Worm (Caenorhabditis elegans) whole organism, early embryonic: ENCODE data around the gene clec-252.

Experiments used
- F13C5.2 ChIP-seq: sonication (generic microtip); optimal IDR thresholded peaks from 2 replicates; lab custom pipeline; 2017; ENCODE audit warnings: mild to moderate bottlenecking, missing genetic modification characterization, inconsistent platforms, missing compliant biosample characterization
- aly-1 ChIP-seq: sonication (generic microtip); optimal IDR thresholded peaks from 2 replicates; lab custom pipeline; 2016; ENCODE audit warnings: missing genetic modification characterization, missing compliant biosample characterization
- ama-1 ChIP-seq: fragments of 150-350 bp; optimal IDR thresholded peaks from 2 replicates; lab custom pipeline; 2014
- ceh-36 ChIP-seq: sonication (generic microtip); optimal IDR thresholded peaks from 2 replicates; lab custom pipeline; 2016; ENCODE audit warnings: missing genetic modification characterization, inconsistent platforms, missing compliant biosample characterization
- flt-1 ChIP-seq: fragments of 200-800 bp; sonication (Bioruptor generic); IDR thresholded peaks from 2 replicates; pipeline ENCODE4 v1.3.6; 2022; ENCODE audit warnings: missing genetic modification characterization, missing compliant biosample characterization
- hmbx-1 ChIP-seq: sonication (generic microtip); optimal IDR thresholded peaks from 2 replicates; lab custom pipeline; 2016; ENCODE audit warnings: mild to moderate bottlenecking, missing genetic modification characterization, missing compliant biosample characterization
- hmg-4 ChIP-seq: fragments of 200-800 bp; sonication (Bioruptor generic); optimal IDR thresholded peaks from 2 replicates; lab custom pipeline; 2018; ENCODE audit warnings: mild to moderate bottlenecking, missing genetic modification characterization, missing compliant biosample characterization
- hnd-1 ChIP-seq: sonication (generic microtip); optimal IDR thresholded peaks from 2 replicates; lab custom pipeline; 2016; ENCODE audit warnings: missing genetic modification characterization, missing compliant biosample characterization
- pes-1 ChIP-seq: fragments of 200-800 bp; sonication (Bioruptor generic); IDR thresholded peaks from 2 replicates; pipeline ENCODE4 v1.3.6; 2022; ENCODE audit warnings: missing genetic modification reagents, missing genetic modification characterization, missing compliant biosample characterization
- scrt-1 ChIP-seq: fragments of 200-800 bp; sonication (Bioruptor generic); IDR thresholded peaks from 2 replicates; pipeline ENCODE4 v1.3.6; 2022; ENCODE audit warnings: missing genetic modification characterization, missing compliant biosample characterization
- sea-1 ChIP-seq: fragments of 200-800 bp; sonication (Bioruptor generic); conservative IDR thresholded peaks from 2 replicates; pipeline ENCODE4 v1.3.6; 2022; ENCODE audit warnings: missing genetic modification characterization, missing compliant biosample characterization
- tbx-11 ChIP-seq: fragments of 200-800 bp; sonication (Bioruptor generic); IDR thresholded peaks from 2 replicates; pipeline ENCODE4 v1.3.6; 2022; ENCODE audit warnings: missing genetic modification characterization, missing compliant biosample characterization
- tbx-37 ChIP-seq: fragments of 200-800 bp; sonication (Bioruptor generic); conservative IDR thresholded peaks from 2 replicates; pipeline ENCODE4 v1.3.6; 2022; ENCODE audit warnings: missing genetic modification reagents, missing genetic modification characterization, missing compliant biosample characterization
- tra-4 ChIP-seq: sonication (generic microtip); optimal IDR thresholded peaks from 2 replicates; lab custom pipeline; 2017; ENCODE audit warnings: missing genetic modification characterization, missing compliant biosample characterization

ce11 chrV:18731579-18732041 lies 17.0 kb downstream of the clec-252 start, which contains the start of the genes asp-18 and scl-19:
- TF ChIP-seq sea-1 (GFP tag; lab: Robert Waterston, UW) (no peak), ama-1 (lab: Kevin White, UChicago) (no peak), ceh-36 (tag; lab: Kevin White, UChicago) (no peak), flt-1 (no peak), hmbx-1 (tag; lab: Kevin White, UChicago) (no peak), tra-4 (tag; lab: Kevin White, UChicago) (no peak), F13C5.2 (tag; lab: Kevin White, UChicago) (no peak), pes-1 (GFP tag; lab: Robert Waterston, UW) (no peak), tbx-37 (GFP tag; lab: Robert Waterston, UW) (no peak), hmg-4 (GFP tag; lab: Kevin White, UChicago) (no peak), tbx-11 (GFP tag; lab: Robert Waterston, UW) (no peak), hnd-1 (tag; lab: Kevin White, UChicago) (no peak), scrt-1 (GFP tag; lab: Robert Waterston, UW) (no peak), aly-1 (no peak)
